Worm (Caenorhabditis elegans) whole organism, late embryonic: Measurements from ENCODE around the gene wnk-1.

Experiments
- C08G9.2 ChIP-seq: sonication (generic microtip); optimal IDR thresholded peaks from 2 replicates; lab custom pipeline; 2016; ENCODE audit warnings: mild to moderate bottlenecking, missing genetic modification characterization, moderate library complexity, missing compliant biosample characterization
- ama-1 ChIP-seq: fragments of 150-350 bp; optimal IDR thresholded peaks from 2 replicates; lab custom pipeline; 2014
- hlh-30 ChIP-seq: sonication (generic microtip); optimal IDR thresholded peaks from 2 replicates; lab custom pipeline; 2017; ENCODE audit warnings: antibody characterized with exemption, missing genetic modification characterization, missing compliant biosample characterization; ENCODE audit not compliant: insufficient read depth
- rnt-1 ChIP-seq: sonication (generic microtip); optimal IDR thresholded peaks from 2 replicates; lab custom pipeline; 2016; ENCODE audit warnings: missing genetic modification characterization, missing compliant biosample characterization
- unc-42 ChIP-seq: sonication (generic microtip); optimal IDR thresholded peaks from 2 replicates; lab custom pipeline; 2016; ENCODE audit warnings: missing genotype, missing genetic modification characterization, missing compliant biosample characterization

DNA sequence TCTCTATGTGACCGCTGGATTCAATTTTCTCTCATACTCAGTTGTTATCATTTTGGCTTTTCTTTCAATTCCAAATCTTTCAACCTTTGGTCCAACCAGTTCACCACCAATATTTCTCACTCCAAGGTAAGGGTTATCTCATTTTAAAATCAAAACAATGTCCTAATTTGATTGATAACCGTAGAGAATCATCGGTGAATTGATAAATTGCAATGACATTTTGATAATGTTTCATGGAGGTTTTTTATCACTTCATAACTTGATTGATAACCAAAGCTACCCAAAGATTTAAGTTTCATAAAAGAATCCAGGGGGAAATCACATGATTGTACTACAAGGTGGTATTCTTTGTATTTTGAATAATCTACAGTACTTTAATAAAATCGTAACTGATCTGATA is 39.2 kb downstream of the wnk-1 start:
- no peak for TF ChIP-seq C08G9.2 (tag; lab: Kevin White, UChicago)
- no peak for TF ChIP-seq hlh-30 (tag; lab: Kevin White, UChicago)
- TF ChIP-seq ama-1: no peak
- no peak for TF ChIP-seq rnt-1 (tag; lab: Kevin White, UChicago)
- no peak for TF ChIP-seq unc-42 (tag; lab: Kevin White, UChicago)
